Worm (Caenorhabditis elegans) whole organism, L1 larva: Measurements from ENCODE around the gene K09A9.6.

Experiments used
- C16A3.4 ChIP-seq: fragments of 150-350 bp; optimal IDR thresholded peaks from 2 replicates; lab custom pipeline; 2014; ENCODE audit warnings: missing biosample characterization, missing genetic modification characterization
- Y116A8C.19 ChIP-seq: sonication (generic microtip); optimal IDR thresholded peaks from 2 replicates; lab custom pipeline; 2016; ENCODE audit warnings: missing compliant biosample characterization, missing genetic modification characterization, borderline replicate concordance
- aha-1 ChIP-seq: fragments of 150-350 bp; optimal IDR thresholded peaks from 2 replicates; lab custom pipeline; 2014; ENCODE audit warnings: missing biosample characterization, missing genetic modification characterization
- alr-1 ChIP-seq: fragments of 200-800 bp; sonication (Bioruptor generic); optimal IDR thresholded peaks from 2 replicates; lab custom pipeline; 2018; ENCODE audit warnings: borderline replicate concordance, mild to moderate bottlenecking, missing genetic modification characterization, missing compliant biosample characterization
- blmp-1 ChIP-seq: fragments of 150-350 bp; optimal IDR thresholded peaks from 2 replicates; lab custom pipeline; 2014; ENCODE audit warnings: missing biosample characterization, missing genetic modification characterization
- ceh-8 ChIP-seq: fragments of 200-800 bp; sonication (Bioruptor generic); optimal IDR thresholded peaks from 2 replicates; lab custom pipeline; 2018; ENCODE audit warnings: mild to moderate bottlenecking, missing genetic modification characterization, moderate library complexity, missing compliant biosample characterization
- ceh-82 ChIP-seq, 3 experiments: fragments of 150-350 bp in 1 of 3; sonication (generic microtip) in 2 of 3; optimal IDR thresholded peaks; 2 replicates each; lab custom pipeline; 2014 to 2017; ENCODE audit warnings: missing biosample characterization in 3 of 3, missing genetic modification characterization in 3 of 3
- dpl-1 ChIP-seq, 3 experiments: fragments of 150-350 bp in 2 of 3; sonication (generic microtip) in 1 of 3; optimal IDR thresholded peaks; 2 replicates each; lab custom pipeline; 2014 to 2017; ENCODE audit warnings: missing biosample characterization in 3 of 3, missing genetic modification characterization in 3 of 3, missing genetic modification reagents in 3 of 3
- dsc-1 ChIP-seq: sonication (generic microtip); optimal IDR thresholded peaks from 2 replicates; lab custom pipeline; 2016; ENCODE audit warnings: mild to moderate bottlenecking, missing genetic modification characterization, missing compliant biosample characterization
- egl-13 ChIP-seq: sonication (generic microtip); optimal IDR thresholded peaks from 2 replicates; lab custom pipeline; 2016; ENCODE audit warnings: missing genotype, missing genetic modification reagents, missing genetic modification characterization, missing compliant biosample characterization
- ets-5 ChIP-seq: fragments of 200-800 bp; sonication (Bioruptor generic); IDR thresholded peaks from 2 replicates; pipeline ENCODE4 v1.3.6; 2022; ENCODE audit warnings: missing genetic modification characterization, missing compliant biosample characterization
- fkh-10 ChIP-seq: sonication (generic microtip); optimal IDR thresholded peaks from 2 replicates; lab custom pipeline; 2017; ENCODE audit warnings: missing biosample characterization, missing genetic modification reagents, missing genetic modification characterization
- fkh-8 ChIP-seq: sonication (generic microtip); optimal IDR thresholded peaks from 2 replicates; lab custom pipeline; 2016; ENCODE audit warnings: mild to moderate bottlenecking, missing genetic modification characterization, missing compliant biosample characterization
- fos-1 ChIP-seq: fragments of 150-350 bp; optimal IDR thresholded peaks from 2 replicates; lab custom pipeline; 2014; ENCODE audit warnings: missing biosample characterization, missing genetic modification characterization
- lin-14 ChIP-seq: fragments of 200-800 bp; sonication (Bioruptor generic); optimal IDR thresholded peaks from 2 replicates; lab custom pipeline; 2018; ENCODE audit warnings: mild to moderate bottlenecking, missing genetic modification characterization, moderate library complexity, missing compliant biosample characterization
- lin-35 ChIP-seq, 2 experiments: fragments of 150-350 bp; optimal IDR thresholded peaks; 2 replicates each; lab custom pipeline; 2014; ENCODE audit warnings: missing biosample characterization in 2 of 2, missing genetic modification characterization in 2 of 2, missing genetic modification reagents in 2 of 2
- lsy-2 ChIP-seq, 2 experiments: fragments of 150-350 bp; optimal IDR thresholded peaks; 2 replicates each; lab custom pipeline; 2014; ENCODE audit warnings: missing biosample characterization in 2 of 2, missing genetic modification characterization in 2 of 2
- nhr-11 ChIP-seq: fragments of 150-350 bp; optimal IDR thresholded peaks from 2 replicates; lab custom pipeline; 2014; ENCODE audit warnings: missing biosample characterization, missing genetic modification characterization
- nhr-19 ChIP-seq: fragments of 200-800 bp; sonication (Bioruptor generic); conservative IDR thresholded peaks from 2 replicates; pipeline ENCODE4 v1.3.6; 2022; ENCODE audit warnings: missing genetic modification characterization, missing compliant biosample characterization
- nhr-20 ChIP-seq: sonication (generic microtip); optimal IDR thresholded peaks from 2 replicates; lab custom pipeline; 2016; ENCODE audit warnings: mild to moderate bottlenecking, missing genetic modification characterization, missing compliant biosample characterization
- nhr-47 ChIP-seq: sonication (generic microtip); optimal IDR thresholded peaks from 2 replicates; lab custom pipeline; 2016; ENCODE audit warnings: mild to moderate bottlenecking, missing genetic modification characterization, moderate library complexity, missing compliant biosample characterization
- nhr-71 ChIP-seq: sonication (generic microtip); optimal IDR thresholded peaks from 2 replicates; lab custom pipeline; 2016; ENCODE audit warnings: mild to moderate bottlenecking, missing genetic modification characterization, moderate library complexity, missing compliant biosample characterization
- nhr-76 ChIP-seq: sonication (generic microtip); optimal IDR thresholded peaks from 2 replicates; lab custom pipeline; 2017; ENCODE audit warnings: missing biosample characterization, missing genetic modification characterization
- nhr-84 ChIP-seq: sonication (generic microtip); optimal IDR thresholded peaks from 2 replicates; lab custom pipeline; 2017; ENCODE audit warnings: missing biosample characterization, missing genetic modification characterization
- nhr-85 ChIP-seq: sonication (generic microtip); peaks from one replicate; lab custom pipeline; 2016; ENCODE audit warnings: missing genetic modification characterization, inconsistent platforms, missing compliant biosample characterization
- pag-3 ChIP-seq: sonication (generic microtip); optimal IDR thresholded peaks from 2 replicates; lab custom pipeline; 2017; ENCODE audit warnings: missing genetic modification characterization, mild to moderate bottlenecking, missing compliant biosample characterization, antibody characterized with exemption, borderline replicate concordance; ENCODE audit not compliant: insufficient read depth
- pax-3 ChIP-seq: fragments of 200-800 bp; sonication (Bioruptor generic); optimal IDR thresholded peaks from 2 replicates; lab custom pipeline; 2018; ENCODE audit warnings: mild to moderate bottlenecking, missing genetic modification characterization, moderate library complexity, missing compliant biosample characterization
- pqm-1 ChIP-seq: sonication (generic microtip); optimal IDR thresholded peaks from 3 replicates; lab custom pipeline; 2017; ENCODE audit warnings: missing biosample characterization, missing genetic modification characterization
- rnt-1 ChIP-seq: sonication (generic microtip); optimal IDR thresholded peaks from 2 replicates; lab custom pipeline; 2016; ENCODE audit warnings: mild to moderate bottlenecking, missing genetic modification characterization, moderate library complexity, missing compliant biosample characterization
- snu-23 ChIP-seq: sonication (generic microtip); optimal IDR thresholded peaks from 2 replicates; lab custom pipeline; 2016; ENCODE audit warnings: missing genetic modification characterization, missing compliant biosample characterization
- sox-4 ChIP-seq: sonication (generic microtip); optimal IDR thresholded peaks from 2 replicates; lab custom pipeline; 2016; ENCODE audit warnings: missing genetic modification characterization, missing compliant biosample characterization
- swsn-7 ChIP-seq: sonication (generic microtip); optimal IDR thresholded peaks from 2 replicates; lab custom pipeline; 2016; ENCODE audit warnings: missing genetic modification characterization, missing compliant biosample characterization
- unc-86 ChIP-seq: sonication (generic microtip); optimal IDR thresholded peaks from 2 replicates; lab custom pipeline; 2016; ENCODE audit warnings: missing genetic modification characterization, missing compliant biosample characterization
- unc-98 ChIP-seq: fragments of 200-800 bp; sonication (Bioruptor generic); IDR thresholded peaks from 2 replicates; pipeline ENCODE4 v1.3.6; 2022; ENCODE audit warnings: missing genetic modification characterization, missing compliant biosample characterization
- vab-15 ChIP-seq: sonication (generic microtip); optimal IDR thresholded peaks from 2 replicates; lab custom pipeline; 2017; ENCODE audit warnings: missing genotype, mild to moderate bottlenecking, missing genetic modification characterization, missing compliant biosample characterization
- xbp-1 ChIP-seq: sonication (generic microtip); optimal IDR thresholded peaks from 2 replicates; lab custom pipeline; 2016; ENCODE audit warnings: missing genetic modification characterization, missing compliant biosample characterization
- zip-4 ChIP-seq: fragments of 200-800 bp; sonication (Bioruptor generic); optimal IDR thresholded peaks from 2 replicates; lab custom pipeline; 2018; ENCODE audit warnings: mild to moderate bottlenecking, missing genetic modification characterization, moderate library complexity, missing compliant biosample characterization

Gene K09A9.6

DNA sequence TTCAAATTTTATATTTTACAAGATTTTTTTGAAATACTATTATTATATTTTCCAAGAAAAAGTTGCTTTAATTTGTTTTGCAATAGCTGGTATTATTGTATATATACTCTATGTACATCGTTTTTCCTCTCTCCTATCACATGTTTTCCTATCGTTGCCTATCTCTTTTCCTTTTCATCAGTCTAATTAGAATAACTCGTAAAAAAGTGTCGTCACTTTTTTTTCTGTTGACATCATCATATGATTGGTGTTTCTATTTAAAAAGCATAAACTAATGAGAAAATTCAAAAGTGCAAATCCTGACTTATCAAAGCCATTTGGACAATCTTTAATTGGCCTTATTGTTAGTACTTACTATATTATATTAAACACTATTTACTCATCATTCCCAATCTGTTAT is 41.0 kb upstream of the K09A9.6 start:
- TF ChIP-seq lin-14 (GFP tag; lab: Kevin White, UChicago): peak; percentile 80
- TF ChIP-seq pax-3 (tag; lab: Kevin White, UChicago): peak; percentile 42
- TF ChIP-seq Y116A8C.19: no peak
- TF ChIP-seq xbp-1 (tag; lab: Kevin White, UChicago): peak; percentile 19
- TF ChIP-seq unc-86 (tag; lab: Kevin White, UChicago): peak; percentile 7
- TF ChIP-seq nhr-47 (tag; lab: Kevin White, UChicago): peak; percentile 58
- peak; percentile 8 for TF ChIP-seq blmp-1 (tag; lab: Kevin White, UChicago)
- TF ChIP-seq vab-15 (tag; lab: Kevin White, UChicago): no peak
- peak; percentile 92 for TF ChIP-seq dsc-1 (tag; lab: Kevin White, UChicago)
- TF ChIP-seq lin-35 (GFP tag; optimal IDR thresholded peaks at IDR 0.05; lab: Kevin White, UChicago): peak in 1 of 2 experiments; percentile 43
- peak; percentile 82 for TF ChIP-seq fkh-8 (tag; lab: Kevin White, UChicago)
- TF ChIP-seq sox-4 (tag; lab: Kevin White, UChicago): peak; percentile 71
- peak; percentile 31 for TF ChIP-seq swsn-7
- peak; percentile 40 for TF ChIP-seq fos-1
- peak; percentile 77 for TF ChIP-seq nhr-71 (tag; lab: Kevin White, UChicago)
- no peak for TF ChIP-seq aha-1 (tag; lab: Kevin White, UChicago)
- peak; percentile 87 for TF ChIP-seq ceh-8 (GFP tag; lab: Kevin White, UChicago)
- no peak for TF ChIP-seq ceh-82 (tag; optimal IDR thresholded peaks at IDR 0.05; lab: Kevin White, UChicago)
- no peak for TF ChIP-seq nhr-19 (GFP tag; lab: Robert Waterston, UW)
- peak; percentile 7 for TF ChIP-seq nhr-11 (tag; lab: Kevin White, UChicago)
- TF ChIP-seq snu-23 (GFP tag; lab: Kevin White, UChicago): peak; percentile 5
- TF ChIP-seq egl-13 (tag; lab: Kevin White, UChicago): peak; percentile 71
- TF ChIP-seq nhr-20: peak; percentile 62
- peak; percentile 39 to 50 for TF ChIP-seq lsy-2 (tag; optimal IDR thresholded peaks at IDR 0.05; lab: Kevin White, UChicago)
- no peak for TF ChIP-seq pag-3 (tag; lab: Kevin White, UChicago)
- no peak for TF ChIP-seq zip-4 (GFP tag; lab: Kevin White, UChicago)

DNA sequence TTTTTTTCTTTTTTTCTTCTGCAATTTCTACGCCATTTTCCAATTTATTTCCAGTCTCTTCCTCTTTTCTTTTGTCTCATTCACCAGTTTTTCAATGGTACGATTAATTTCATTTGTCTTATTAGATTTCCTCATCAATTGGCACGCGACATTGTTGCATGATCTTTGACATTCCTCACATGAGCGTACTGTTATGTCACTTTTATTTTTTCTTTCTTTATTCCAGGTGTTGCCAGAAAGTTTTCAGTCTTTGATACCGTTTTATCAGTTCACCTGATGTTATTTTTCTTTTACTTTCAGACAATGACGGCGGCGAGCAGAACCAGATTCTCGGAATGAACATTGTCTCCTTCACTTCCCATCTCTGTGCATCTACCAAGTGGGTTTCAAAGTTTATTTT is 39.7 kb upstream of the K09A9.6 start, which contains the start of the genes olrn-1 and C02C6.14:
olrn-1 (plus strand) TSS at position 301 of the 400 bp plus-strand sequence.
C02C6.14 (plus strand) TSS at position 304 of the 400 bp plus-strand sequence.
- TF ChIP-seq ets-5 (no peak), lin-14 (GFP tag; lab: Kevin White, UChicago) (peak; percentile 20), fkh-10 (no peak), pqm-1 (tag; lab: Kevin White, UChicago) (no peak), unc-98 (GFP tag; lab: Robert Waterston, UW) (no peak), fos-1 (no peak), nhr-76 (no peak), aha-1 (tag; lab: Kevin White, UChicago) (no peak), rnt-1 (no peak), lin-35 (GFP tag; optimal IDR thresholded peaks at IDR 0.05; lab: Kevin White, UChicago) (peak in 1 of 2 experiments; percentile 2), blmp-1 (tag; lab: Kevin White, UChicago) (no peak), alr-1 (tag; lab: Kevin White, UChicago) (no peak), dpl-1 (GFP tag; optimal IDR thresholded peaks at IDR 0.05; lab: Kevin White, UChicago) (no peak), nhr-84 (tag; lab: Kevin White, UChicago) (no peak), nhr-85 (tag; lab: Kevin White, UChicago) (peak; percentile 5)

DNA sequence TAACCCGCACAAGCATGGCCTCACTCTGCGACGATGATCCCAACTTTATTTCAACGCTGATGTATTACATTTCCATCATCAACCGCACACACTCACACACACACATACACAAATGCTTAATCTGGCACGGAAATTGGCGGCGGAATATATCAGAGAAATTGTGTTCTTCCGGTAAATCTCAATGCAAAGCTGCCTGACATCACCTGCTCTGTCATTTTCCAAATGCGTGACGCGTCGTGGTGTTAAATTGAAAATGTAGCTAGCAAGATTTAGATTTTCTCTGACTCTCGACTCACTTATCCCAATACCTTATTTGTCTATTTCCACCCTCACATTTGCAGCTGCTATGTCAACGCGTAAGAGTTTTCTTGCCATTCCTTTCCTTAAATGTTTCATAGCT is 37.7 kb upstream of the K09A9.6 start:
- TF ChIP-seq egl-13 (tag; lab: Kevin White, UChicago) (peak; percentile 56), fkh-8 (tag; lab: Kevin White, UChicago) (peak; percentile 69), nhr-47 (tag; lab: Kevin White, UChicago) (peak; percentile 35), C16A3.4 (tag; lab: Kevin White, UChicago) (no peak), dsc-1 (tag; lab: Kevin White, UChicago) (peak; percentile 74)
